Fruit fly (Drosophila melanogaster): Measurements from ENCODE around the gene CG14207.

Gene CG14207

dm6 chrX:19604997-19605396, at the start of gene CG14207:
Gene CG14207 (plus strand): TSS chrX:19605199.
- TF ChIP-seq CTCF (optimal IDR thresholded peaks at IDR 0.05) (no peak), CG8478 (optimal IDR thresholded peaks at IDR 0.05) (no peak)

- TF ChIP-seq CG8478 (optimal IDR thresholded peaks at IDR 0.05), result no peak
- TF ChIP-seq CTCF (optimal IDR thresholded peaks at IDR 0.05), result no peak
These were observed 39.2 kb upstream of the CG14207 start, which contains the start of the genes Grip84 and car for dm6 chrX:19565714-19566316. Gene Grip84 (minus strand): TSS chrX:19565764. Gene car (plus strand): TSS chrX:19566019.

- no peak for TF ChIP-seq CTCF (optimal IDR thresholded peaks at IDR 0.05)
- no peak for TF ChIP-seq CG8478 (optimal IDR thresholded peaks at IDR 0.05)
These were observed 31.3 kb upstream of the CG14207 start for dm6 chrX:19573687-19574086.

dm6 chrX:19577940-19578632, 26.9 kb upstream of the CG14207 start:
- TF ChIP-seq CG8478 (optimal IDR thresholded peaks at IDR 0.05) (no peak), CTCF (optimal IDR thresholded peaks at IDR 0.05) (no peak)

- no peak for TF ChIP-seq CTCF (optimal IDR thresholded peaks at IDR 0.05)
- TF ChIP-seq CG8478 (optimal IDR thresholded peaks at IDR 0.05), result no peak
These were observed 25.9 kb upstream of the CG14207 start for dm6 chrX:19578908-19579647.

- TF ChIP-seq CTCF (optimal IDR thresholded peaks at IDR 0.05) (no peak), CG8478 (optimal IDR thresholded peaks at IDR 0.05) (no peak)
These were observed 25.2 kb upstream of the CG14207 start, which contains the start of gene Tao for dm6 chrX:19579648-19580301. Gene Tao (minus strand): TSS chrX:19579800.

- TF ChIP-seq CTCF (optimal IDR thresholded peaks at IDR 0.05) (no peak), CG8478 (optimal IDR thresholded peaks at IDR 0.05) (no peak)
These were observed 23.1 kb upstream of the CG14207 start, which contains the start of gene CG14218 for dm6 chrX:19581881-19582280. Gene CG14218 (minus strand): TSS chrX:19581981.

- TF ChIP-seq CTCF (optimal IDR thresholded peaks at IDR 0.05), result no peak
- TF ChIP-seq CG8478 (optimal IDR thresholded peaks at IDR 0.05), result no peak
These were observed 22.3 kb upstream of the CG14207 start for dm6 chrX:19582732-19583131.

- TF ChIP-seq CTCF (optimal IDR thresholded peaks at IDR 0.05), result no peak
- no peak for TF ChIP-seq CG8478 (optimal IDR thresholded peaks at IDR 0.05)
These were observed 21.7 kb upstream of the CG14207 start, which contains the start of gene CG14204 for dm6 chrX:19583317-19583716. Gene CG14204 (plus strand): TSS chrX:19583617.

- TF ChIP-seq CG8478 (optimal IDR thresholded peaks at IDR 0.05) (no peak), CTCF (optimal IDR thresholded peaks at IDR 0.05) (peak; percentile 81 to 83)
These were observed 19.9 kb upstream of the CG14207 start for dm6 chrX:19585142-19585541.

- TF ChIP-seq CTCF (optimal IDR thresholded peaks at IDR 0.05) (no peak), CG8478 (optimal IDR thresholded peaks at IDR 0.05) (no peak)
These were observed 14.9 kb upstream of the CG14207 start, which contains the start of gene CG14219 for dm6 chrX:19590070-19590469. Gene CG14219 (minus strand): TSS chrX:19590170.

- TF ChIP-seq CG8478 (optimal IDR thresholded peaks at IDR 0.05) (no peak), CTCF (optimal IDR thresholded peaks at IDR 0.05) (no peak)
These were observed 14.4 kb upstream of the CG14207 start for dm6 chrX:19590579-19590978.

dm6 chrX:19592309-19592708, 12.7 kb upstream of the CG14207 start, which contains the start of gene CG14205:
Gene CG14205 (plus strand): TSS chrX:19592609.
- TF ChIP-seq CTCF (optimal IDR thresholded peaks at IDR 0.05) (no peak), CG8478 (optimal IDR thresholded peaks at IDR 0.05) (no peak)

- TF ChIP-seq CTCF (optimal IDR thresholded peaks at IDR 0.05), result no peak
- no peak for TF ChIP-seq CG8478 (optimal IDR thresholded peaks at IDR 0.05)
These were observed 9.1 kb upstream of the CG14207 start for dm6 chrX:19595862-19596261.

All from S2 (cell line).